Fruit fly (Drosophila melanogaster) whole organism, wandering third instar larva: ENCODE measurements around the gene Rtnl1.

ENCODE experiments used
- Abd-B ChIP-seq: fragments of >200 bp; optimal IDR thresholded peaks from 2 replicates; lab custom pipeline; 2017; ENCODE audit warnings: missing biosample characterization, missing genetic modification characterization
- CG32264 ChIP-seq: fragments of 200-800 bp; sonication (Bioruptor generic); optimal IDR thresholded peaks from 2 replicates; lab custom pipeline; 2016; ENCODE audit warnings: missing biosample characterization, missing genetic modification characterization
- CrebA ChIP-seq: fragments of 200-800 bp; sonication (Bioruptor generic); optimal IDR thresholded peaks from 2 replicates; lab custom pipeline; 2016; ENCODE audit warnings: missing biosample characterization, mild to moderate bottlenecking, missing genetic modification characterization, borderline replicate concordance
- Dfd ChIP-seq: fragments of >200 bp; optimal IDR thresholded peaks from 2 replicates; lab custom pipeline; 2017; ENCODE audit warnings: missing biosample characterization, missing genetic modification characterization
- Dif ChIP-seq: fragments of 200-275, 200-300 bp; sonication (Bioruptor generic); optimal IDR thresholded peaks from 2 replicates; lab custom pipeline; 2018; ENCODE audit warnings: missing biosample characterization, missing genetic modification characterization; ENCODE audit not compliant: partially characterized antibody
- GATAd ChIP-seq: sonication (Bioruptor generic); optimal IDR thresholded peaks from 2 replicates; lab custom pipeline; 2016; ENCODE audit warnings: missing biosample characterization, missing genetic modification characterization
- HLH106 ChIP-seq: fragments of 200-800 bp; optimal IDR thresholded peaks from 3 replicates; lab custom pipeline; 2019; ENCODE audit warnings: missing biosample characterization, mild to moderate bottlenecking, missing genetic modification characterization, moderate library complexity
- Hnf4 ChIP-seq: fragments of 200-800 bp; sonication (Bioruptor generic); optimal IDR thresholded peaks from 2 replicates; lab custom pipeline; 2016; ENCODE audit warnings: missing biosample characterization, mild to moderate bottlenecking, missing genetic modification characterization
- Hr78 ChIP-seq: fragments of >200 bp; optimal IDR thresholded peaks from 2 replicates; lab custom pipeline; 2017; ENCODE audit warnings: missing biosample characterization, missing genetic modification characterization
- Hr83 ChIP-seq: fragments of 200-300 bp; sonication (Bioruptor generic); optimal IDR thresholded peaks from 2 replicates; lab custom pipeline; 2016; ENCODE audit warnings: missing biosample characterization, mild to moderate bottlenecking, missing genetic modification characterization, moderate library complexity; ENCODE audit not compliant: poor library complexity, severe bottlenecking
- Jra ChIP-seq: sonication (Bioruptor generic); optimal IDR thresholded peaks from 2 replicates; lab custom pipeline; 2016; ENCODE audit warnings: missing biosample characterization, missing genetic modification characterization
- Mio ChIP-seq: sonication (Bioruptor generic); optimal IDR thresholded peaks from 2 replicates; lab custom pipeline; 2016; ENCODE audit warnings: missing biosample characterization, missing genetic modification characterization
- Myc ChIP-seq: fragments of >200 bp; optimal IDR thresholded peaks from 2 replicates; lab custom pipeline; 2017
- N ChIP-seq: fragments of >200 bp; optimal IDR thresholded peaks from 2 replicates; lab custom pipeline; 2018; ENCODE audit warnings: missing biosample characterization, missing external identifiers, missing genetic modification characterization
- OdsH ChIP-seq: fragments of 200-800 bp; sonication (Bioruptor generic); optimal IDR thresholded peaks from 2 replicates; lab custom pipeline; 2016; ENCODE audit warnings: missing biosample characterization, mild to moderate bottlenecking, missing genetic modification characterization
- Rel ChIP-seq, 2 experiments: fragments of 200-800 bp; sonication (Bioruptor generic) in 1 of 2; optimal IDR thresholded peaks; 2 replicates in 1 of 2; 3 replicates in 1 of 2; lab custom pipeline; 2016 to 2019; ENCODE audit warnings: mild to moderate bottlenecking in 2 of 2, missing biosample characterization in 2 of 2, missing genetic modification characterization in 2 of 2, moderate library complexity in 1 of 2
- Sp1 ChIP-seq: fragments of 200-800 bp; sonication (Bioruptor generic); optimal IDR thresholded peaks from 3 replicates; lab custom pipeline; 2019; ENCODE audit warnings: missing biosample characterization, mild to moderate bottlenecking, missing genetic modification characterization, moderate library complexity
- Vsx2 ChIP-seq: fragments of 200-300, 225-300 bp; sonication (Bioruptor generic); optimal IDR thresholded peaks from 2 replicates; lab custom pipeline; 2018; ENCODE audit warnings: missing biosample characterization, missing genetic modification characterization; ENCODE audit not compliant: partially characterized antibody
- br ChIP-seq: fragments of 200-800 bp; sonication (Bioruptor generic); optimal IDR thresholded peaks from 2 replicates; lab custom pipeline; 2016; ENCODE audit warnings: missing biosample characterization, missing genetic modification characterization
- brk ChIP-seq: fragments of 200-800 bp; sonication (Bioruptor generic); optimal IDR thresholded peaks from 2 replicates; lab custom pipeline; 2016; ENCODE audit warnings: missing biosample characterization, mild to moderate bottlenecking, missing genetic modification characterization
- dl ChIP-seq, 2 experiments: fragments of 175-275, 200-275 bp in 1 of 2; fragments of 200-275 bp in 1 of 2; sonication (Bioruptor generic); optimal IDR thresholded peaks; lab custom pipeline; 2018; ENCODE audit warnings: mild to moderate bottlenecking in 2 of 2, missing biosample characterization in 2 of 2, missing genetic modification characterization in 2 of 2, moderate library complexity in 2 of 2; ENCODE audit not compliant: partially characterized antibody in 2 of 2, insufficient read depth in 1 of 2
- dsf ChIP-seq: sonication (Bioruptor generic); optimal IDR thresholded peaks from 2 replicates; lab custom pipeline; 2016; ENCODE audit warnings: missing biosample characterization, missing genetic modification characterization, borderline replicate concordance
- ey ChIP-seq: fragments of 200-800 bp; sonication (Bioruptor generic); optimal IDR thresholded peaks from 2 replicates; lab custom pipeline; 2016; ENCODE audit warnings: missing biosample characterization, missing genetic modification characterization
- foxo ChIP-seq, 2 experiments: fragments of 200-800 bp; sonication (Bioruptor generic); optimal IDR thresholded peaks; 2 replicates in 1 of 2; 3 replicates in 1 of 2; lab custom pipeline; 2016 to 2017; ENCODE audit warnings: missing biosample characterization in 2 of 2, missing genetic modification characterization in 2 of 2
- fru ChIP-seq: fragments of 200-800 bp; sonication (Bioruptor generic); optimal IDR thresholded peaks from 3 replicates; lab custom pipeline; 2016; ENCODE audit warnings: missing biosample characterization, mild to moderate bottlenecking, missing genetic modification characterization
- h ChIP-seq: fragments of 200-800 bp; sonication (Bioruptor generic); optimal IDR thresholded peaks from 3 replicates; lab custom pipeline; 2016; ENCODE audit warnings: missing biosample characterization, mild to moderate bottlenecking, missing genetic modification characterization
- jim ChIP-seq: fragments of 175-275, 200-325 bp; sonication (Bioruptor generic); optimal IDR thresholded peaks from 2 replicates; lab custom pipeline; 2016; ENCODE audit warnings: missing biosample characterization, mild to moderate bottlenecking, missing genetic modification characterization
- pan ChIP-seq: fragments of >200 bp; optimal IDR thresholded peaks from 2 replicates; lab custom pipeline; 2017
- psq ChIP-seq: fragments of 200-800 bp; sonication (Bioruptor generic); optimal IDR thresholded peaks from 3 replicates; lab custom pipeline; 2017; ENCODE audit warnings: missing biosample characterization, mild to moderate bottlenecking, missing genetic modification characterization, moderate library complexity
- rgr ChIP-seq: fragments of 200-800 bp; sonication (Bioruptor generic); optimal IDR thresholded peaks from 3 replicates; lab custom pipeline; 2016; ENCODE audit warnings: missing biosample characterization, mild to moderate bottlenecking, missing genetic modification characterization
- sv ChIP-seq: fragments of 200-800 bp; sonication (Bioruptor generic); optimal IDR thresholded peaks from 3 replicates; lab custom pipeline; 2016; ENCODE audit warnings: missing biosample characterization, missing genetic modification characterization
- tai ChIP-seq: sonication (Bioruptor generic); optimal IDR thresholded peaks from 2 replicates; lab custom pipeline; 2016; ENCODE audit warnings: missing biosample characterization, missing genetic modification characterization
- usp ChIP-seq: fragments of >200 bp; optimal IDR thresholded peaks from 2 replicates; lab custom pipeline; 2017; ENCODE audit warnings: missing biosample characterization, missing genetic modification characterization
- woc ChIP-seq: sonication (Bioruptor generic); optimal IDR thresholded peaks from 2 replicates; lab custom pipeline; 2016; ENCODE audit warnings: missing biosample characterization, mild to moderate bottlenecking, missing genetic modification characterization

Rtnl1 gene

DNA sequence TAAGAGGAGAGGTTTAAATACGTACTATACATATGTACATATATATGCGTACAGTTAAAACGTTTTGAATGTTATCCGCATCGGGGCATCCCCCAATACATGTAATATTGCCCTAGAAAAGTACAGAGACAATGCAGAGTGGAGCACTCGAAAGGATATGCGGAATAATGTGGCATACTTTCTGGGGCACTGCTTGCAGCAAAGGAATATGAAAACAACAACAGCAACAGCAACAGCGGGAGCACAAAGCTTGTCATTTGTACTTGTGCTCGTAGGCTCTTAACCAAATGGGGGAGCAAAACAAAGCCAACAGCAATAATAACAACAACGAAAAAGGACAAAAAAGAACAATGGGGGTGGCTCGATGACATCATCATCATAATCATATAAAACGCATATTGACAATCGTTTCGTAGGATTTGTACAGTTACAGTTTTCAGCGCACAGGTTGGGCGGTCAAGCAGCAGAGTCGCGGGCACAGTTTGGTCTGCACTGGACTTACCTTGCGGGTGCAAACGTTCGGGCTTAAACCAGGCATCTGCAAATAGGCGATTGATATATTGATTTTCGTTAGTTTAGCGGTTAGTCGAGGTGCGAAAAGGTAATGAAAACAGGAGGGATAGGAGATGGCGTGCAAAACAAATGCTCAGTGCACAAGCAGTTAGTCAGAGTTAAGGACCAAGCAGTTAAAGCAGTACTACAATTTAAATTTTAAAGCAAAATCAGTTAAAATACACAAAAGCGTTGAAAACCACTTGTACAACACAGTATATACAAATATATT is 5.7 kb downstream of the Rtnl1 start:
- TF ChIP-seq dl (GFP tag; optimal IDR thresholded peaks at IDR 0.05; lab: Kevin White, UChicago; ENCODE audit: insufficient read depth in 1 of 2, partially characterized antibody in 2 of 2) (no peak), woc (GFP tag; lab: Kevin White, UChicago) (no peak), Rel (GFP tag; optimal IDR thresholded peaks at IDR 0.05; lab: Kevin White, UChicago) (no peak), Rel (tag; optimal IDR thresholded peaks at IDR 0.05; lab: Kevin White, UChicago) (no peak), CG32264 (GFP tag; lab: Kevin White, UChicago) (no peak), Hr83 (GFP tag; lab: Kevin White, UChicago) (no peak), N (GFP tag; lab: Kevin White, UChicago) (peak; percentile 55), tai (GFP tag; lab: Kevin White, UChicago) (no peak), Myc (lab: Kevin White, UChicago) (peak; percentile 29), psq (no peak)
- TF ChIP-seq, all 38 proteins: peak for 2

dm6 chr2L:5002711-5003402 is 6.7 kb downstream of the Rtnl1 start:
- no peak for TF ChIP-seq usp (GFP tag; lab: Kevin White, UChicago)
- peak in 1 of 2 experiments; percentile 75 for TF ChIP-seq foxo (GFP tag; optimal IDR thresholded peaks at IDR 0.05; lab: Kevin White, UChicago)
- TF ChIP-seq ey (GFP tag; lab: Kevin White, UChicago) = peak; percentile 78
- peak; percentile 17 for TF ChIP-seq Jra (GFP tag; lab: Kevin White, UChicago)
- TF ChIP-seq jim (GFP tag; lab: Kevin White, UChicago) = no peak
- TF ChIP-seq tai (GFP tag; lab: Kevin White, UChicago) = peak; percentile 13
- TF ChIP-seq CG32264 (GFP tag; lab: Kevin White, UChicago) = peak; percentile 14
- no peak for TF ChIP-seq CrebA (GFP tag; lab: Kevin White, UChicago)
- TF ChIP-seq fru (GFP tag; lab: Kevin White, UChicago) = peak; percentile 72
- no peak for TF ChIP-seq Dif (GFP tag; lab: Kevin White, UChicago)
- no peak for TF ChIP-seq Hr78
- TF ChIP-seq psq = peak; percentile 39
- no peak for TF ChIP-seq Vsx2
- no peak for TF ChIP-seq pan (lab: Kevin White, UChicago)
- TF ChIP-seq h = peak; percentile 78
- no peak for TF ChIP-seq Dfd (GFP tag; lab: Kevin White, UChicago)
- TF ChIP-seq Mio (GFP tag; lab: Kevin White, UChicago) = no peak
- peak; percentile 46 for TF ChIP-seq Sp1 (GFP tag; lab: Kevin White, UChicago)
- no peak for TF ChIP-seq sv (GFP tag; lab: Kevin White, UChicago)
- no peak for TF ChIP-seq GATAd
- no peak for TF ChIP-seq brk (GFP tag; lab: Kevin White, UChicago)
- TF ChIP-seq HLH106 (tag; lab: Kevin White, UChicago) = no peak
- peak; percentile 61 for TF ChIP-seq Hnf4 (GFP tag; lab: Kevin White, UChicago)
- peak; percentile 81 for TF ChIP-seq OdsH (GFP tag; lab: Kevin White, UChicago)
- peak; percentile 62 for TF ChIP-seq br (GFP tag; lab: Kevin White, UChicago)
- peak; percentile 73 for TF ChIP-seq rgr
- TF ChIP-seq woc (GFP tag; lab: Kevin White, UChicago) = peak; percentile 19
- no peak for TF ChIP-seq N (GFP tag; lab: Kevin White, UChicago)
- no peak for TF ChIP-seq dl (GFP tag; optimal IDR thresholded peaks at IDR 0.05; lab: Kevin White, UChicago; ENCODE audit: insufficient read depth in 1 of 2, partially characterized antibody in 2 of 2)
- TF ChIP-seq Abd-B (GFP tag; lab: Kevin White, UChicago) = no peak
- TF ChIP-seq dsf (GFP tag; lab: Kevin White, UChicago) = no peak

DNA sequence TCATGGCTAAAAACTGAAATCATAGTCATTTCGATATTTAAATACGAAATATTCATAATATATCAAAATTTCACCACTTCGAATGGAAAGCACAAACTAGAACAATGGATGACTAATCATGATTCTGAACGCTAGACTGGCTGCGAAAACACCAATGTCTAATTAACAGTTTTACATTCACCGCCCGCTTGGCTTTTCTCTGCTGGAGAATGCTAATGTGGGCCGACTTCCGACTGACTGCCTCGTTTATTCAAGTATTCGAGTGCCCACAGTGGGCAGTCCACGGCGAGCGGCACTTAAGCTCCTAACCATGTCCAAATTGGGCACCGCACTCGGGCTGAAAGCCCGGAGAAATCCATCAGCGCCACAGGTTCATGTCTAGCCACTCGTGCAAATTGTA is 7.5 kb downstream of the Rtnl1 start:
- TF ChIP-seq h (no peak), HLH106 (tag; lab: Kevin White, UChicago) (no peak), Hr78 (no peak), CG32264 (GFP tag; lab: Kevin White, UChicago) (no peak), pan (lab: Kevin White, UChicago) (no peak)
